Worm (Caenorhabditis elegans): ENCODE results near the gene nspg-13.

nspg-13 gene

DNA sequence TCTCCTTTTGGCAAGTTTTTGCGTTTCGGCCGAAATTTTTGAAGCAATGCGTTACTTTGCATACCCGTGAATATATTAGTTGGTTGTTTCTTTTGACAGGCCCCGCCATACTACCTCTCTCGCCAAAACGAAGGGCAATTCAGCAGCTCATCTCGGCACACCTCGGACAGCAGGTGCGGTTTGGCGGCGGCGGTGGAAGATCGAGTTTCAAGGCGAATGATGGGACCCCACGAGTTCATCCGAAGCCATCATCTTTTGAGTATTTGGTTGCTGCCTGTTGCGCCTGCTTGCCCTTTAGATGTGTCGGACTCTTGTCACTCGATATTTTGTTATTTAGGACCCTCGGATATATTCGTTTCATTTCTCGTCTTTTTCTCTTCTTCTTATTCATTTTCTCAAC lies 46.7 kb upstream of the nspg-13 start (continued):
- no peak for TF ChIP-seq fkh-10 (GFP tag; optimal IDR thresholded peaks at IDR 0.05)
- TF ChIP-seq madf-5 (GFP tag; IDR thresholded peaks at IDR 0.05): no peak
- no peak for TF ChIP-seq tag-97 (GFP tag; IDR thresholded peaks at IDR 0.05)
- no peak for TF ChIP-seq F49E8.2 (tag; optimal IDR thresholded peaks at IDR 0.05; ENCODE audit: borderline replicate concordance)
- no peak for TF ChIP-seq jun-1 (tag; optimal IDR thresholded peaks at IDR 0.05)
- TF ChIP-seq duxl-1 (tag; optimal IDR thresholded peaks at IDR 0.05; ENCODE audit: poor library complexity): no peak
- TF ChIP-seq rbr-2 (tag; optimal IDR thresholded peaks at IDR 0.05): no peak
- TF ChIP-seq Y48G9A.11 (GFP tag; IDR thresholded peaks at IDR 0.05): no peak
- no peak for TF ChIP-seq ZK546.5 (tag; optimal IDR thresholded peaks at IDR 0.05)

DNA sequence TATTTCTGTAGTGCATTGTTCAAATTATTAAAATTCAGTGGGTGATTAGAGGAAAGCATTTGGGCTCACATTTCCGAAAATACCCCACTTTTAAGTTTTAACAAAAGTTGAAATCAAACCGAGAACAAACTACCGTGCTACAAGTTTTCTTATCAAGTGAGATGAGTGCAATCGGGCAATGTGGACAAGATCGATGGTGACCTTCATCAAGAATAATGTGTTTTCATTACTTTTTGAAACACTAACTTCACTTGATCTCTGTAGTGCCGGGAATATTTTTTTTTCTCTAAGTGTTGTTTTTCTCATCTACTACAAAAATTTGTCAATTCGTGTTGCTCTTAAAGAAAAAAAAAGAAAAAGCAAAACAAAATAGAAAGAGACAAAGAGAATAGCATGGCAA lies 46.2 kb upstream of the nspg-13 start:
- no peak for TF ChIP-seq ZK546.5 (tag; optimal IDR thresholded peaks at IDR 0.05)
- TF ChIP-seq lin-38 (GFP tag; IDR thresholded peaks at IDR 0.05): no peak
- no peak for TF ChIP-seq F10B5.3 (tag; optimal IDR thresholded peaks at IDR 0.05)
- no peak for TF ChIP-seq fos-1 (tag; optimal IDR thresholded peaks at IDR 0.05)
- TF ChIP-seq egl-27 (tag; optimal IDR thresholded peaks at IDR 0.05): no peak
- TF ChIP-seq pqm-1 (tag; optimal IDR thresholded peaks at IDR 0.05): peak; percentile 29
- peak; percentile 0 for TF ChIP-seq dve-1 (tag; optimal IDR thresholded peaks at IDR 0.05; ENCODE audit: insufficient read depth)
- TF ChIP-seq spr-3 (GFP tag; optimal IDR thresholded peaks at IDR 0.05): no peak
- peak; percentile 83 for TF ChIP-seq nhr-28 (tag; optimal IDR thresholded peaks at IDR 0.05)
- TF ChIP-seq vab-7 (GFP tag; IDR thresholded peaks at IDR 0.05): no peak
- TF ChIP-seq R02D3.7 (tag; optimal IDR thresholded peaks at IDR 0.05): no peak
- peak in 1 of 2 experiments; percentile 87 for TF ChIP-seq unc-62 (GFP tag; optimal IDR thresholded peaks at IDR 0.05 in 1 of 2)
- no peak for TF ChIP-seq unc-62 (tag; optimal IDR thresholded peaks at IDR 0.05)
- no peak for TF ChIP-seq spr-1 (tag; optimal IDR thresholded peaks at IDR 0.05)

DNA sequence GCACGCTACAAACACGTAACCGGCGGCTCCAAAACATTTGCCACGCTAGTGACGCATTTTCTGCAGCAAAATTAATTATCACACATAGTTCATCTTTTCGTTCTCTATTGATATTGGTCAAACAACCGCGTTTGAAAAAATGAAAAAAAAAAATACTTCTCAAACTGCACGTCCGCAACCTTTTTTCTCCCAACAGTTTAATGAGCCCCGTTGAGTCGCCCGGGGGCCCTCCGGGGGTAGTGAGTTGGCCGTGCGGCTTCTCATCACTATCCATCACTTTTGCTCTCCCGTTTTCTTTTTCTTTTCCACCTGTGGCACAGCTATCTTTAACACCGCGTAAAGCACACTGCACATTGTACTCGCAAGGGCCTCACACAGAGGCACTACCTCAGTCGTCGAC lies 45.6 kb upstream of the nspg-13 start:
- no peak for TF ChIP-seq ama-1 (optimal IDR thresholded peaks at IDR 0.05)
- 0 out of 2 replicates have a peak, but pooled peaks have one; percentile 26 for TF ChIP-seq hmg-1.1 (GFP tag; IDR thresholded peaks at IDR 0.05)
- no peak for TF ChIP-seq dpl-1 (GFP tag; optimal IDR thresholded peaks at IDR 0.05)
- TF ChIP-seq zip-2 (tag; optimal IDR thresholded peaks at IDR 0.05): no peak
- TF ChIP-seq T26A8.4 (GFP tag; IDR thresholded peaks at IDR 0.05): no peak
- TF ChIP-seq mes-2 (tag; optimal IDR thresholded peaks at IDR 0.05; ENCODE audit: poor library complexity, severe bottlenecking): no peak
- TF ChIP-seq nhr-42 (GFP tag; IDR thresholded peaks at IDR 0.05): no peak
- no peak for TF ChIP-seq spr-3 (GFP tag; optimal IDR thresholded peaks at IDR 0.05)
- no peak for TF ChIP-seq mxl-2 (GFP tag; conservative IDR thresholded peaks at IDR 0.05)
- TF ChIP-seq jun-1 (tag; optimal IDR thresholded peaks at IDR 0.05): no peak
- TF ChIP-seq hif-1 (tag; optimal IDR thresholded peaks at IDR 0.05): peak; percentile 19 to 97
- TF ChIP-seq ceh-20 (GFP tag; IDR thresholded peaks at IDR 0.05): peak; percentile 19; the same call in 1 of the 2 replicates
- TF ChIP-seq lsy-2 (tag; optimal IDR thresholded peaks at IDR 0.05): peak in 1 of 2 experiments; percentile 2
- TF ChIP-seq daf-8 (GFP tag; IDR thresholded peaks at IDR 0.05): no peak
- TF ChIP-seq dmd-9 (GFP tag; IDR thresholded peaks at IDR 0.05): no peak
- no peak for TF ChIP-seq gei-8 (GFP tag; optimal IDR thresholded peaks at IDR 0.05)
- no peak for TF ChIP-seq D1046.2 (GFP tag; IDR thresholded peaks at IDR 0.05)
- TF ChIP-seq nhr-11 (tag; optimal IDR thresholded peaks at IDR 0.05): peak; percentile 42
- peak; percentile 93 for TF ChIP-seq aha-1 (tag)
- TF ChIP-seq nhr-6 (tag; optimal IDR thresholded peaks at IDR 0.05): no peak
- no peak for TF ChIP-seq ztf-11 (tag; optimal IDR thresholded peaks at IDR 0.05)
